Fruit fly (Drosophila melanogaster) whole organism, wandering third instar larva: ENCODE measurements around the gene CG44158.

ENCODE experiments used
- Abd-B ChIP-seq: fragments of >200 bp; optimal IDR thresholded peaks from 2 replicates; lab custom pipeline; 2017; ENCODE audit warnings: missing biosample characterization, missing genetic modification characterization
- CG32264 ChIP-seq: fragments of 200-800 bp; sonication (Bioruptor generic); optimal IDR thresholded peaks from 2 replicates; lab custom pipeline; 2016; ENCODE audit warnings: missing biosample characterization, missing genetic modification characterization
- CG9705 ChIP-seq: fragments of 200-800 bp; sonication (Bioruptor generic); optimal IDR thresholded peaks from 2 replicates; lab custom pipeline; 2018; ENCODE audit warnings: missing biosample characterization, mild to moderate bottlenecking, missing genetic modification characterization
- CrebA ChIP-seq: fragments of 200-800 bp; sonication (Bioruptor generic); optimal IDR thresholded peaks from 2 replicates; lab custom pipeline; 2016; ENCODE audit warnings: missing biosample characterization, mild to moderate bottlenecking, missing genetic modification characterization, borderline replicate concordance
- Dfd ChIP-seq: fragments of >200 bp; optimal IDR thresholded peaks from 2 replicates; lab custom pipeline; 2017; ENCODE audit warnings: missing biosample characterization, missing genetic modification characterization
- Dif ChIP-seq: fragments of 200-275, 200-300 bp; sonication (Bioruptor generic); optimal IDR thresholded peaks from 2 replicates; lab custom pipeline; 2018; ENCODE audit warnings: missing biosample characterization, missing genetic modification characterization; ENCODE audit not compliant: partially characterized antibody
- GATAd ChIP-seq: sonication (Bioruptor generic); optimal IDR thresholded peaks from 2 replicates; lab custom pipeline; 2016; ENCODE audit warnings: missing biosample characterization, missing genetic modification characterization
- HLH106 ChIP-seq: fragments of 200-800 bp; optimal IDR thresholded peaks from 3 replicates; lab custom pipeline; 2019; ENCODE audit warnings: missing biosample characterization, mild to moderate bottlenecking, missing genetic modification characterization, moderate library complexity
- Hnf4 ChIP-seq: fragments of 200-800 bp; sonication (Bioruptor generic); optimal IDR thresholded peaks from 2 replicates; lab custom pipeline; 2016; ENCODE audit warnings: missing biosample characterization, mild to moderate bottlenecking, missing genetic modification characterization
- Hr78 ChIP-seq: fragments of >200 bp; optimal IDR thresholded peaks from 2 replicates; lab custom pipeline; 2017; ENCODE audit warnings: missing biosample characterization, missing genetic modification characterization
- Hr83 ChIP-seq: fragments of 200-300 bp; sonication (Bioruptor generic); optimal IDR thresholded peaks from 2 replicates; lab custom pipeline; 2016; ENCODE audit warnings: missing biosample characterization, mild to moderate bottlenecking, missing genetic modification characterization, moderate library complexity; ENCODE audit not compliant: poor library complexity, severe bottlenecking
- Jra ChIP-seq: sonication (Bioruptor generic); optimal IDR thresholded peaks from 2 replicates; lab custom pipeline; 2016; ENCODE audit warnings: missing biosample characterization, missing genetic modification characterization
- Mio ChIP-seq: sonication (Bioruptor generic); optimal IDR thresholded peaks from 2 replicates; lab custom pipeline; 2016; ENCODE audit warnings: missing biosample characterization, missing genetic modification characterization
- Myc ChIP-seq: fragments of >200 bp; optimal IDR thresholded peaks from 2 replicates; lab custom pipeline; 2017
- N ChIP-seq: fragments of >200 bp; optimal IDR thresholded peaks from 2 replicates; lab custom pipeline; 2018; ENCODE audit warnings: missing biosample characterization, missing external identifiers, missing genetic modification characterization
- OdsH ChIP-seq: fragments of 200-800 bp; sonication (Bioruptor generic); optimal IDR thresholded peaks from 2 replicates; lab custom pipeline; 2016; ENCODE audit warnings: missing biosample characterization, mild to moderate bottlenecking, missing genetic modification characterization
- Rel ChIP-seq, 2 experiments: fragments of 200-800 bp; sonication (Bioruptor generic) in 1 of 2; optimal IDR thresholded peaks; 2 replicates in 1 of 2; 3 replicates in 1 of 2; lab custom pipeline; 2016 to 2019; ENCODE audit warnings: mild to moderate bottlenecking in 2 of 2, missing biosample characterization in 2 of 2, missing genetic modification characterization in 2 of 2, moderate library complexity in 1 of 2
- Sp1 ChIP-seq: fragments of 200-800 bp; sonication (Bioruptor generic); optimal IDR thresholded peaks from 3 replicates; lab custom pipeline; 2019; ENCODE audit warnings: missing biosample characterization, mild to moderate bottlenecking, missing genetic modification characterization, moderate library complexity
- Vsx2 ChIP-seq: fragments of 200-300, 225-300 bp; sonication (Bioruptor generic); optimal IDR thresholded peaks from 2 replicates; lab custom pipeline; 2018; ENCODE audit warnings: missing biosample characterization, missing genetic modification characterization; ENCODE audit not compliant: partially characterized antibody
- br ChIP-seq: fragments of 200-800 bp; sonication (Bioruptor generic); optimal IDR thresholded peaks from 2 replicates; lab custom pipeline; 2016; ENCODE audit warnings: missing biosample characterization, missing genetic modification characterization
- brk ChIP-seq: fragments of 200-800 bp; sonication (Bioruptor generic); optimal IDR thresholded peaks from 2 replicates; lab custom pipeline; 2016; ENCODE audit warnings: missing biosample characterization, mild to moderate bottlenecking, missing genetic modification characterization
- dl ChIP-seq, 2 experiments: fragments of 175-275, 200-275 bp in 1 of 2; fragments of 200-275 bp in 1 of 2; sonication (Bioruptor generic); optimal IDR thresholded peaks; lab custom pipeline; 2018; ENCODE audit warnings: mild to moderate bottlenecking in 2 of 2, missing biosample characterization in 2 of 2, missing genetic modification characterization in 2 of 2, moderate library complexity in 2 of 2; ENCODE audit not compliant: partially characterized antibody in 2 of 2, insufficient read depth in 1 of 2
- dmrt93B ChIP-seq: fragments of 200-800 bp; sonication (Bioruptor generic); optimal IDR thresholded peaks from 2 replicates; lab custom pipeline; 2018; ENCODE audit warnings: missing biosample characterization, mild to moderate bottlenecking, missing genetic modification characterization
- dsf ChIP-seq: sonication (Bioruptor generic); optimal IDR thresholded peaks from 2 replicates; lab custom pipeline; 2016; ENCODE audit warnings: missing biosample characterization, missing genetic modification characterization, borderline replicate concordance
- ey ChIP-seq: fragments of 200-800 bp; sonication (Bioruptor generic); optimal IDR thresholded peaks from 2 replicates; lab custom pipeline; 2016; ENCODE audit warnings: missing biosample characterization, missing genetic modification characterization
- foxo ChIP-seq, 2 experiments: fragments of 200-800 bp; sonication (Bioruptor generic); optimal IDR thresholded peaks; 2 replicates in 1 of 2; 3 replicates in 1 of 2; lab custom pipeline; 2016 to 2017; ENCODE audit warnings: missing biosample characterization in 2 of 2, missing genetic modification characterization in 2 of 2
- fru ChIP-seq: fragments of 200-800 bp; sonication (Bioruptor generic); optimal IDR thresholded peaks from 3 replicates; lab custom pipeline; 2016; ENCODE audit warnings: missing biosample characterization, mild to moderate bottlenecking, missing genetic modification characterization
- h ChIP-seq: fragments of 200-800 bp; sonication (Bioruptor generic); optimal IDR thresholded peaks from 3 replicates; lab custom pipeline; 2016; ENCODE audit warnings: missing biosample characterization, mild to moderate bottlenecking, missing genetic modification characterization
- jim ChIP-seq: fragments of 175-275, 200-325 bp; sonication (Bioruptor generic); optimal IDR thresholded peaks from 2 replicates; lab custom pipeline; 2016; ENCODE audit warnings: missing biosample characterization, mild to moderate bottlenecking, missing genetic modification characterization
- lola ChIP-seq: fragments of >200 bp; optimal IDR thresholded peaks from 2 replicates; lab custom pipeline; 2017; ENCODE audit warnings: missing biosample characterization, missing genetic modification characterization
- pan ChIP-seq: fragments of >200 bp; optimal IDR thresholded peaks from 2 replicates; lab custom pipeline; 2017
- psq ChIP-seq: fragments of 200-800 bp; sonication (Bioruptor generic); optimal IDR thresholded peaks from 3 replicates; lab custom pipeline; 2017; ENCODE audit warnings: missing biosample characterization, mild to moderate bottlenecking, missing genetic modification characterization, moderate library complexity
- rgr ChIP-seq: fragments of 200-800 bp; sonication (Bioruptor generic); optimal IDR thresholded peaks from 3 replicates; lab custom pipeline; 2016; ENCODE audit warnings: missing biosample characterization, mild to moderate bottlenecking, missing genetic modification characterization
- sage ChIP-seq: fragments of 200-800 bp; sonication (Bioruptor generic); optimal IDR thresholded peaks from 2 replicates; lab custom pipeline; 2016; ENCODE audit warnings: missing biosample characterization, mild to moderate bottlenecking, missing genetic modification characterization
- sv ChIP-seq: fragments of 200-800 bp; sonication (Bioruptor generic); optimal IDR thresholded peaks from 3 replicates; lab custom pipeline; 2016; ENCODE audit warnings: missing biosample characterization, missing genetic modification characterization
- tai ChIP-seq: sonication (Bioruptor generic); optimal IDR thresholded peaks from 2 replicates; lab custom pipeline; 2016; ENCODE audit warnings: missing biosample characterization, missing genetic modification characterization
- usp ChIP-seq: fragments of >200 bp; optimal IDR thresholded peaks from 2 replicates; lab custom pipeline; 2017; ENCODE audit warnings: missing biosample characterization, missing genetic modification characterization
- woc ChIP-seq: sonication (Bioruptor generic); optimal IDR thresholded peaks from 2 replicates; lab custom pipeline; 2016; ENCODE audit warnings: missing biosample characterization, mild to moderate bottlenecking, missing genetic modification characterization

The CG44158 gene

dm6 chr3R:18196991-18197801 is 11.4 kb upstream of the CG44158 start (continued):
- TF ChIP-seq brk (no peak), Hr83 (GFP tag; lab: Kevin White, UChicago) (peak; percentile 77), sv (GFP tag; lab: Kevin White, UChicago) (peak; percentile 48)

- no peak for TF ChIP-seq sage (GFP tag; lab: Kevin White, UChicago)
- no peak for TF ChIP-seq CrebA
- no peak for TF ChIP-seq fru (GFP tag; lab: Kevin White, UChicago)
- peak; percentile 34 for TF ChIP-seq woc (GFP tag; lab: Kevin White, UChicago)
- TF ChIP-seq usp (GFP tag; lab: Kevin White, UChicago) = no peak
- no peak for TF ChIP-seq Jra (GFP tag; lab: Kevin White, UChicago)
Observed at dm6 chr3R:18197802-18198148, 10.8 kb upstream of the CG44158 start.

dm6 chr3R:18198518-18199118 is 10.0 kb upstream of the CG44158 start:
- TF ChIP-seq N (GFP tag; lab: Kevin White, UChicago) = peak; percentile 28
- peak; percentile 37 to 76 for TF ChIP-seq foxo (GFP tag; optimal IDR thresholded peaks at IDR 0.05; lab: Kevin White, UChicago)
- TF ChIP-seq OdsH (GFP tag; lab: Kevin White, UChicago) = peak; percentile 52
- no peak for TF ChIP-seq Abd-B (GFP tag; lab: Kevin White, UChicago)
- no peak for TF ChIP-seq woc (GFP tag; lab: Kevin White, UChicago)
- peak; percentile 83 for TF ChIP-seq brk
- TF ChIP-seq pan (lab: Kevin White, UChicago) = no peak
- peak; percentile 63 for TF ChIP-seq Jra (GFP tag; lab: Kevin White, UChicago)
- TF ChIP-seq h (GFP tag; lab: Kevin White, UChicago) = peak; percentile 80
- peak; percentile 10 for TF ChIP-seq HLH106
- peak; percentile 54 for TF ChIP-seq Sp1 (GFP tag; lab: Kevin White, UChicago)
- TF ChIP-seq GATAd (GFP tag; lab: Kevin White, UChicago) = no peak
- TF ChIP-seq jim = no peak
- no peak for TF ChIP-seq CG9705 (GFP tag; lab: Kevin White, UChicago)
- TF ChIP-seq dsf = peak; percentile 64
- peak; percentile 66 for TF ChIP-seq fru (GFP tag; lab: Kevin White, UChicago)
- TF ChIP-seq psq (GFP tag; lab: Kevin White, UChicago) = no peak
- peak; percentile 80 for TF ChIP-seq Rel (GFP tag; optimal IDR thresholded peaks at IDR 0.05; lab: Kevin White, UChicago)
- no peak for TF ChIP-seq Rel (tag; optimal IDR thresholded peaks at IDR 0.05; lab: Kevin White, UChicago)
- TF ChIP-seq Dfd (GFP tag; lab: Kevin White, UChicago) = no peak
- peak; percentile 38 for TF ChIP-seq Hnf4
- TF ChIP-seq Mio (GFP tag; lab: Kevin White, UChicago) = no peak
- TF ChIP-seq sv (GFP tag; lab: Kevin White, UChicago) = no peak
- TF ChIP-seq sage (GFP tag; lab: Kevin White, UChicago) = peak; percentile 65
- TF ChIP-seq ey (GFP tag; lab: Kevin White, UChicago) = no peak
- peak; percentile 8 for TF ChIP-seq CG32264 (GFP tag; lab: Kevin White, UChicago)
- TF ChIP-seq rgr (GFP tag; lab: Kevin White, UChicago) = peak; percentile 63
- peak; percentile 96 for TF ChIP-seq Vsx2 (GFP tag; lab: Kevin White, UChicago)
- TF ChIP-seq usp (GFP tag; lab: Kevin White, UChicago) = no peak
- peak; percentile 57 for TF ChIP-seq br (GFP tag; lab: Kevin White, UChicago)
- no peak for TF ChIP-seq dmrt93B
- no peak for TF ChIP-seq Hr78 (GFP tag; lab: Kevin White, UChicago)
- peak; percentile 69 for TF ChIP-seq Hr83 (GFP tag; lab: Kevin White, UChicago)
- TF ChIP-seq Myc (lab: Kevin White, UChicago) = no peak
- TF ChIP-seq Dif (GFP tag; lab: Kevin White, UChicago) = peak; percentile 99
- no peak for TF ChIP-seq lola (GFP tag; lab: Kevin White, UChicago)
- TF ChIP-seq CrebA = no peak
- peak; percentile 95 to 98 for TF ChIP-seq dl (GFP tag; optimal IDR thresholded peaks at IDR 0.05; lab: Kevin White, UChicago; ENCODE audit: insufficient read depth in 1 of 2, partially characterized antibody in 2 of 2)
- TF ChIP-seq tai = no peak
- TF ChIP-seq, all 38 proteins: peak for 20
